Worm (Caenorhabditis elegans) whole organism, L3 larva: Measurements from ENCODE around the gene crn-7.

Source experiments
- R02D3.7 ChIP-seq: fragments of 150-350 bp; optimal IDR thresholded peaks from 2 replicates; lab custom pipeline; 2014; ENCODE audit warnings: missing biosample characterization, missing genetic modification characterization
- ceh-16 ChIP-seq: sonication (generic microtip); optimal IDR thresholded peaks from 2 replicates; lab custom pipeline; 2017; ENCODE audit warnings: missing biosample characterization, missing genetic modification characterization
- ceh-28 ChIP-seq: fragments of 150-350 bp; optimal IDR thresholded peaks from 2 replicates; lab custom pipeline; 2014; ENCODE audit warnings: missing biosample characterization, missing genetic modification reagents, missing genetic modification characterization
- ceh-82 ChIP-seq: fragments of 150-350 bp; optimal IDR thresholded peaks from 2 replicates; lab custom pipeline; 2014; ENCODE audit warnings: missing biosample characterization, missing genetic modification characterization
- ceh-9 ChIP-seq: sonication (generic microtip); optimal IDR thresholded peaks from 2 replicates; lab custom pipeline; 2018; ENCODE audit warnings: missing biosample characterization, missing genetic modification characterization
- egl-27 ChIP-seq: sonication (generic microtip); optimal IDR thresholded peaks from 4 replicates; lab custom pipeline; 2017; ENCODE audit warnings: missing biosample characterization, missing genetic modification reagents, missing genetic modification characterization
- elt-1 ChIP-seq: fragments of 150-350 bp; optimal IDR thresholded peaks from 2 replicates; lab custom pipeline; 2014; ENCODE audit warnings: missing biosample characterization, missing genetic modification characterization
- elt-2 ChIP-seq: sonication (generic microtip); optimal IDR thresholded peaks from 2 replicates; lab custom pipeline; 2016; ENCODE audit warnings: missing genetic modification reagents, mild to moderate bottlenecking, missing genetic modification characterization, missing compliant biosample characterization
- eor-1 ChIP-seq, 2 experiments: fragments of 150-350 bp; optimal IDR thresholded peaks; 2 replicates each; lab custom pipeline; 2014 to 2018; ENCODE audit warnings: missing biosample characterization in 2 of 2, missing genetic modification characterization in 2 of 2
- fkh-10 ChIP-seq: sonication (generic microtip); optimal IDR thresholded peaks from 2 replicates; lab custom pipeline; 2017; ENCODE audit warnings: missing biosample characterization, missing genetic modification reagents, missing genetic modification characterization
- fkh-2 ChIP-seq: fragments of 150-350 bp; optimal IDR thresholded peaks from 2 replicates; lab custom pipeline; 2014; ENCODE audit warnings: missing biosample characterization, missing genetic modification reagents, missing genetic modification characterization
- fos-1 ChIP-seq: fragments of 150-350 bp; optimal IDR thresholded peaks from 2 replicates; lab custom pipeline; 2014; ENCODE audit warnings: missing biosample characterization, missing genetic modification characterization
- jun-1 ChIP-seq: fragments of 150-350 bp; optimal IDR thresholded peaks from 2 replicates; lab custom pipeline; 2014; ENCODE audit warnings: missing biosample characterization, missing genetic modification reagents, missing genetic modification characterization
- lin-15B ChIP-seq: fragments of 150-350 bp; optimal IDR thresholded peaks from 2 replicates; lab custom pipeline; 2014; ENCODE audit warnings: missing biosample characterization, missing genetic modification characterization
- lin-39 ChIP-seq: fragments of 150-350 bp; optimal IDR thresholded peaks from 2 replicates; lab custom pipeline; 2018; ENCODE audit warnings: missing biosample characterization, missing genetic modification reagents, missing genetic modification characterization
- lsy-12 ChIP-seq: sonication (generic microtip); optimal IDR thresholded peaks from 2 replicates; lab custom pipeline; 2016; ENCODE audit warnings: mild to moderate bottlenecking, missing genetic modification characterization, missing compliant biosample characterization
- mdl-1 ChIP-seq: fragments of 150-350 bp; optimal IDR thresholded peaks from 2 replicates; lab custom pipeline; 2014; ENCODE audit warnings: missing biosample characterization, missing genetic modification characterization
- mml-1 ChIP-seq: fragments of 150-350 bp; sonication (generic microtip); optimal IDR thresholded peaks from 3 replicates; lab custom pipeline; 2014; ENCODE audit warnings: missing biosample characterization, missing genetic modification characterization
- nfya-1 ChIP-seq: sonication (generic microtip); optimal IDR thresholded peaks from 2 replicates; lab custom pipeline; 2017; ENCODE audit warnings: missing genetic modification characterization, mild to moderate bottlenecking, missing compliant biosample characterization, antibody characterized with exemption, moderate library complexity; ENCODE audit not compliant: insufficient read depth
- nhr-12 ChIP-seq: fragments of 150-350 bp; optimal IDR thresholded peaks from 2 replicates; lab custom pipeline; 2014; ENCODE audit warnings: missing biosample characterization, missing genetic modification characterization
- nhr-23 ChIP-seq: fragments of 150-350 bp; optimal IDR thresholded peaks from 2 replicates; lab custom pipeline; 2014; ENCODE audit warnings: missing biosample characterization, missing genetic modification reagents, missing genetic modification characterization
- nhr-25 ChIP-seq: sonication (generic microtip); optimal IDR thresholded peaks from 2 replicates; lab custom pipeline; 2017; ENCODE audit warnings: missing biosample characterization, missing genetic modification characterization
- nhr-28 ChIP-seq: fragments of 150-350 bp; optimal IDR thresholded peaks from 2 replicates; lab custom pipeline; 2014; ENCODE audit warnings: missing biosample characterization, missing genetic modification characterization
- nhr-43 ChIP-seq: sonication (generic microtip); optimal IDR thresholded peaks from 2 replicates; lab custom pipeline; 2016; ENCODE audit warnings: mild to moderate bottlenecking, missing genetic modification characterization, missing compliant biosample characterization; ENCODE audit not compliant: poor library complexity, severe bottlenecking
- nhr-67 ChIP-seq: fragments of 150-350 bp; optimal IDR thresholded peaks from 2 replicates; lab custom pipeline; 2014; ENCODE audit warnings: missing biosample characterization, missing genetic modification characterization
- pha-4 ChIP-seq: fragments of 150-350 bp; optimal IDR thresholded peaks from 2 replicates; lab custom pipeline; 2014; ENCODE audit warnings: missing biosample characterization, missing genetic modification reagents, missing genetic modification characterization
- pqm-1 ChIP-seq: fragments of 150-350 bp; optimal IDR thresholded peaks from 2 replicates; lab custom pipeline; 2017; ENCODE audit warnings: missing biosample characterization, missing genetic modification characterization, inconsistent platforms
- snpc-4 ChIP-seq: fragments of 150-350 bp; optimal IDR thresholded peaks from 2 replicates; lab custom pipeline; 2014; ENCODE audit warnings: missing biosample characterization, missing genetic modification characterization
- unc-39 ChIP-seq: sonication (generic microtip); optimal IDR thresholded peaks from 4 replicates; lab custom pipeline; 2017; ENCODE audit warnings: missing biosample characterization, missing genetic modification characterization
- unc-62 ChIP-seq: fragments of 150-350 bp; sonication (generic microtip); optimal IDR thresholded peaks from 4 replicates; lab custom pipeline; 2014; ENCODE audit warnings: missing biosample characterization, missing genetic modification reagents, missing genetic modification characterization
- zag-1 ChIP-seq: fragments of 150-350 bp; optimal IDR thresholded peaks from 2 replicates; lab custom pipeline; 2014; ENCODE audit warnings: missing biosample characterization, missing genetic modification characterization

Gene crn-7

ce11 chrIII:8249381-8249780 lies 18.9 kb upstream of the crn-7 start, which contains the start of the genes C02F5.10 and C02F5.2:
TSS of gene C02F5.10 (minus strand) at chrIII:8249481.
TSS of gene C02F5.2 (plus strand) at chrIII:8249619.
- TF ChIP-seq pqm-1 (tag; lab: Kevin White, UChicago) (no peak), eor-1 (tag; optimal IDR thresholded peaks at IDR 0.05; lab: Kevin White, UChicago) (no peak), nhr-43 (tag; lab: Kevin White, UChicago) (no peak), jun-1 (no peak)

ce11 chrIII:8250007-8250683 lies 18.2 kb upstream of the crn-7 start, which contains the start of gene knl-1:
TSS of gene knl-1 (plus strand) at chrIII:8250632.
- TF ChIP-seq R02D3.7 (tag; lab: Kevin White, UChicago): peak; percentile 9
- peak; percentile 5 for TF ChIP-seq pqm-1 (tag; lab: Kevin White, UChicago)
- no peak for TF ChIP-seq ceh-28 (tag; lab: Kevin White, UChicago)
- peak; percentile 28 for TF ChIP-seq nhr-25
- peak; percentile 94 for TF ChIP-seq pha-4
- TF ChIP-seq lin-15B (tag; lab: Kevin White, UChicago): peak; percentile 69
- TF ChIP-seq lin-39: peak; percentile 44
- TF ChIP-seq unc-62 (GFP tag; lab: Kevin White, UChicago): no peak
- TF ChIP-seq fkh-10 (GFP tag; lab: Kevin White, UChicago): no peak
- no peak for TF ChIP-seq nhr-12
- TF ChIP-seq elt-2 (tag; lab: Kevin White, UChicago): peak; percentile 28
- no peak for TF ChIP-seq elt-1 (tag; lab: Kevin White, UChicago)
- peak; percentile 51 for TF ChIP-seq nhr-23 (tag; lab: Kevin White, UChicago)
- TF ChIP-seq snpc-4: no peak
- peak; percentile 52 for TF ChIP-seq nfya-1 (tag; lab: Kevin White, UChicago)
- TF ChIP-seq unc-39 (tag; lab: Kevin White, UChicago): no peak
- TF ChIP-seq jun-1: peak; percentile 6

ce11 chrIII:8254938-8255337 lies 13.4 kb upstream of the crn-7 start, which contains the start of gene F09G8.5:
TSS of gene F09G8.5 (plus strand) at chrIII:8254975.
- no peak for TF ChIP-seq zag-1 (tag; lab: Kevin White, UChicago)
- peak; percentile 53 for TF ChIP-seq lin-39

ce11 chrIII:8258045-8258444 lies 10.3 kb upstream of the crn-7 start, which contains the start of gene ncr-2:
TSS of gene ncr-2 (plus strand) at chrIII:8258345.
- TF ChIP-seq ceh-82 (tag; lab: Kevin White, UChicago) (no peak), pqm-1 (tag; lab: Kevin White, UChicago) (no peak), ceh-9 (no peak), lsy-12 (tag; lab: Kevin White, UChicago) (no peak), elt-1 (tag; lab: Kevin White, UChicago) (no peak), ceh-16 (tag; lab: Kevin White, UChicago) (no peak), fos-1 (tag; lab: Kevin White, UChicago) (no peak), nfya-1 (tag; lab: Kevin White, UChicago) (no peak)

- TF ChIP-seq lsy-12 (tag; lab: Kevin White, UChicago) (no peak), fkh-10 (GFP tag; lab: Kevin White, UChicago) (no peak), nfya-1 (tag; lab: Kevin White, UChicago) (no peak), egl-27 (no peak), fkh-2 (tag; lab: Kevin White, UChicago) (no peak), zag-1 (tag; lab: Kevin White, UChicago) (no peak), nhr-67 (tag; lab: Kevin White, UChicago) (no peak), mdl-1 (no peak), lin-15B (tag; lab: Kevin White, UChicago) (no peak), mml-1 (tag; lab: Kevin White, UChicago) (no peak), nhr-28 (tag; lab: Kevin White, UChicago) (no peak), lin-39 (no peak)
These were observed 5.7 kb upstream of the crn-7 start for ce11 chrIII:8262599-8262998.
